Worm (Caenorhabditis elegans) whole organism, young adult: ENCODE results near the gene ndab-2.

Source experiments
- T07F8.4 ChIP-seq: sonication (generic microtip); optimal IDR thresholded peaks from 2 replicates; lab custom pipeline; 2016; ENCODE audit warnings: mild to moderate bottlenecking, missing genetic modification characterization, moderate library complexity, missing compliant biosample characterization
- Y53G8AR.9 ChIP-seq: fragments of 200-800 bp; sonication (Bioruptor generic); conservative IDR thresholded peaks from 2 replicates; pipeline ENCODE4 v1.3.6; 2022; ENCODE audit warnings: missing genetic modification reagents, missing genetic modification characterization, missing compliant biosample characterization
- ama-1 ChIP-seq, 3 experiments: fragments of 150-350 bp in 1 of 3; sonication (generic microtip) in 2 of 3; optimal IDR thresholded peaks; 2 replicates each; lab custom pipeline; 2014 to 2018; ENCODE audit warnings: missing biosample characterization in 2 of 3, missing genetic modification characterization in 2 of 3, missing genetic modification reagents in 2 of 3
- atf-7 ChIP-seq: sonication (generic microtip); optimal IDR thresholded peaks from 2 replicates; lab custom pipeline; 2017; ENCODE audit warnings: mild to moderate bottlenecking, missing genetic modification characterization, missing compliant biosample characterization
- attf-3 ChIP-seq: fragments of 200-800 bp; sonication (Bioruptor generic); conservative IDR thresholded peaks from 2 replicates; pipeline ENCODE4 v1.3.6; 2022; ENCODE audit warnings: missing genetic modification reagents, missing genetic modification characterization, missing compliant biosample characterization
- ceh-100 ChIP-seq: fragments of 200-800 bp; sonication (Bioruptor generic); IDR thresholded peaks from 2 replicates; pipeline ENCODE4 v1.3.6; 2022; ENCODE audit warnings: missing genetic modification reagents, missing genetic modification characterization, missing compliant biosample characterization
- him-1 ChIP-seq: sonication (generic microtip); optimal IDR thresholded peaks from 2 replicates; lab custom pipeline; 2016; ENCODE audit warnings: missing genotype, missing genetic modification reagents, missing genetic modification characterization, missing compliant biosample characterization
- madf-3 ChIP-seq: fragments of 200-800 bp; sonication (Bioruptor generic); IDR thresholded peaks from 2 replicates; pipeline ENCODE4 v1.3.6; 2022; ENCODE audit warnings: missing genetic modification reagents, missing genetic modification characterization, missing compliant biosample characterization
- unc-130 ChIP-seq: sonication (generic microtip); optimal IDR thresholded peaks from 2 replicates; lab custom pipeline; 2016; ENCODE audit warnings: missing genetic modification reagents, missing genetic modification characterization, missing compliant biosample characterization
- ztf-25 ChIP-seq: fragments of 200-800 bp; sonication (Bioruptor generic); IDR thresholded peaks from 2 replicates; pipeline ENCODE4 v1.3.6; 2022; ENCODE audit warnings: missing genetic modification reagents, missing genetic modification characterization, missing compliant biosample characterization

DNA sequence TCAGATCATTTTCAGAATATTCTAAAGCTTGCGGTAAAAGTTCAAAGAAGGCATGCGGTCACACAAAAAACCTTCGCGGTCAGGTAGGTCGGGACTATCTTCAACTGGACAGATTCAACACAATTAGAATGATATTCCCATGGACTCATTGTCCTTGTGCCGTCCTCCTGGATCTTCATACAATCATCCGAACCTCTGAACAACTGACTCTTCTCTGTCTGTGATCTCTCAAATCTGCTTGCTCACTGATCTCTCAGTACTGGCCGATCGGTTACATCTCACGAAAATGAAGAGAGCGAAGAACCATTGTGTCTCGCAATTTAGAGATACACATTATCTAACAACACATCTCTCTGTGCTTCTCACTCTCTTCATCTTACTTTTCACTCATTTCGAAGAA lies 35.0 kb downstream of the ndab-2 start:
- TF ChIP-seq T07F8.4 (tag; lab: Kevin White, UChicago) = no peak
- TF ChIP-seq atf-7 (tag; lab: Kevin White, UChicago) = no peak
- no peak for TF ChIP-seq ama-1 (optimal IDR thresholded peaks at IDR 0.05; lab: Kevin White, UChicago)
- TF ChIP-seq ama-1 (GFP tag; optimal IDR thresholded peaks at IDR 0.05; lab: Kevin White, UChicago) = no peak
- TF ChIP-seq ztf-25 (GFP tag; lab: Robert Waterston, UW) = no peak
- no peak for TF ChIP-seq attf-3
- no peak for TF ChIP-seq ceh-100 (GFP tag; lab: Robert Waterston, UW)
- no peak for TF ChIP-seq Y53G8AR.9
- TF ChIP-seq unc-130 (GFP tag; lab: Kevin White, UChicago) = no peak
- no peak for TF ChIP-seq madf-3
- TF ChIP-seq him-1 = no peak
